Worm (Caenorhabditis elegans) whole organism, L2 larva: ENCODE measurements around the gene C44H4.8.

Source experiments
- ZK546.5 ChIP-seq: sonication (generic microtip); optimal IDR thresholded peaks from 2 replicates; lab custom pipeline; 2017; ENCODE audit warnings: missing biosample characterization, missing genetic modification characterization
- egl-27 ChIP-seq: sonication (generic microtip); optimal IDR thresholded peaks from 3 replicates; lab custom pipeline; 2017; ENCODE audit warnings: missing biosample characterization, missing genetic modification reagents, missing genetic modification characterization
- elt-1 ChIP-seq: fragments of 150-350 bp; optimal IDR thresholded peaks from 2 replicates; lab custom pipeline; 2014; ENCODE audit warnings: missing biosample characterization, missing genetic modification characterization
- gmeb-1 ChIP-seq: fragments of 150-350 bp; optimal IDR thresholded peaks from 2 replicates; lab custom pipeline; 2014; ENCODE audit warnings: missing biosample characterization, missing genetic modification characterization
- lin-11 ChIP-seq: fragments of 150-350 bp; sonication (generic microtip); optimal IDR thresholded peaks from 2 replicates; lab custom pipeline; 2014; ENCODE audit warnings: missing biosample characterization, missing genetic modification characterization, inconsistent platforms, mixed read lengths
- mbf-1 ChIP-seq: sonication (generic microtip); optimal IDR thresholded peaks from 2 replicates; lab custom pipeline; 2017; ENCODE audit warnings: missing biosample characterization, missing genetic modification characterization
- nhr-129 ChIP-seq: fragments of 150-350 bp; optimal IDR thresholded peaks from 2 replicates; lab custom pipeline; 2014; ENCODE audit warnings: missing biosample characterization, missing genetic modification characterization
- nhr-237 ChIP-seq: fragments of 150-350 bp; optimal IDR thresholded peaks from 2 replicates; lab custom pipeline; 2014; ENCODE audit warnings: missing biosample characterization, missing genetic modification characterization
- nhr-6 ChIP-seq: fragments of 150-350 bp; optimal IDR thresholded peaks from 2 replicates; lab custom pipeline; 2014; ENCODE audit warnings: missing biosample characterization, missing genetic modification characterization
- sma-9 ChIP-seq, 2 experiments: fragments of 150-350 bp in 1 of 2; sonication (generic microtip) in 1 of 2; optimal IDR thresholded peaks; 2 replicates each; lab custom pipeline; 2014 to 2016; ENCODE audit warnings: missing genetic modification characterization in 2 of 2, mild to moderate bottlenecking in 1 of 2, missing biosample characterization in 1 of 2, missing compliant biosample characterization in 1 of 2, missing genetic modification reagents in 1 of 2, moderate library complexity in 1 of 2
- snpc-4 ChIP-seq: fragments of 150-350 bp; optimal IDR thresholded peaks from 2 replicates; lab custom pipeline; 2014; ENCODE audit warnings: missing biosample characterization, missing genetic modification characterization
- ztf-4 ChIP-seq: fragments of 150-350 bp; optimal IDR thresholded peaks from 2 replicates; lab custom pipeline; 2014; ENCODE audit warnings: missing biosample characterization, missing genetic modification characterization

C44H4.8 gene

DNA sequence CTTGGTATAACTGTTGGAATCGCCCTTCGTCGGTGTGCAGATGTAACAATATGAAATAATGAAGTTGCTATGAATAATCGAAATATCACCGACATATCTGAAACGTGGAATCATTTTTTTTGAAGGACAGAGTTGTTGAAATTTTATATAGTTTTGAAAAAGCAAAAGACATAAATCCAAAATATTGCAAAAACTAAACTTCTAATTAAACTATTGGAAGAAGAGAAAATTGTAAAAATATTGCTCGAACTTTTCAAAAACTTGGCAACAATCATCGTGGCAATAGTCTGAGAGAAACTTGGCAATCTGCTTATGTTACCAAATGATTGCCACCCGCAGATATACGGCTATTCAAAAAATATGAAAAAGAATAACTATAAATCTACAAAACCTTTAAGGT, 50.5 kb downstream of the C44H4.8 start, which contains the start of gene F54E4.4:
Gene F54E4.4, minus strand, starts transcription at position 101 of the 400 bp plus-strand sequence.
- no peak for TF ChIP-seq snpc-4
- TF ChIP-seq nhr-129 (tag; lab: Kevin White, UChicago), result no peak
- no peak for TF ChIP-seq ztf-4 (tag; lab: Kevin White, UChicago)
- TF ChIP-seq gmeb-1, result no peak
- TF ChIP-seq lin-11 (tag; lab: Kevin White, UChicago), result no peak
- no peak for TF ChIP-seq ZK546.5 (tag; lab: Kevin White, UChicago)
- no peak for TF ChIP-seq egl-27 (tag; lab: Kevin White, UChicago)
- TF ChIP-seq elt-1, result no peak
- TF ChIP-seq sma-9 (GFP tag; optimal IDR thresholded peaks at IDR 0.05; lab: Kevin White, UChicago), result no peak
- no peak for TF ChIP-seq sma-9 (tag; optimal IDR thresholded peaks at IDR 0.05; lab: Kevin White, UChicago)
- no peak for TF ChIP-seq nhr-6 (tag; lab: Kevin White, UChicago)
- TF ChIP-seq mbf-1 (tag; lab: Kevin White, UChicago), result no peak
- TF ChIP-seq nhr-237, result no peak
